Worm (Caenorhabditis elegans) whole organism, young adult: ENCODE data around the gene Y67D8C.2.

ENCODE experiments used
- B0019.2 ChIP-seq: fragments of 200-800 bp; sonication (Bioruptor generic); conservative IDR thresholded peaks from 2 replicates; pipeline ENCODE4 v1.3.6; 2022; ENCODE audit warnings: missing genetic modification reagents, missing genetic modification characterization, missing compliant biosample characterization
- C06A6.2 ChIP-seq: fragments of 200-800 bp; sonication (Bioruptor generic); conservative IDR thresholded peaks from 2 replicates; pipeline ENCODE4 v1.3.6; 2022; ENCODE audit warnings: missing genetic modification characterization, missing compliant biosample characterization
- F37B4.10 ChIP-seq: fragments of 200-800 bp; sonication (Bioruptor generic); IDR thresholded peaks from 2 replicates; pipeline ENCODE4 v1.3.6; 2022; ENCODE audit warnings: missing genetic modification characterization, missing compliant biosample characterization
- F39B2.1 ChIP-seq: fragments of 200-800 bp; sonication (Bioruptor generic); IDR thresholded peaks from 2 replicates; pipeline ENCODE4 v1.3.6; 2022; ENCODE audit warnings: missing genetic modification reagents, missing genetic modification characterization, missing compliant biosample characterization
- F49E8.2 ChIP-seq: sonication (generic microtip); optimal IDR thresholded peaks from 3 replicates; lab custom pipeline; 2017; ENCODE audit warnings: missing genetic modification characterization, mild to moderate bottlenecking, missing compliant biosample characterization, antibody characterized with exemption, moderate library complexity; ENCODE audit not compliant: insufficient read depth
- F52B5.7 ChIP-seq: sonication (generic microtip); optimal IDR thresholded peaks from 2 replicates; lab custom pipeline; 2016; ENCODE audit warnings: mild to moderate bottlenecking, missing genetic modification characterization, missing compliant biosample characterization
- F57C9.4 ChIP-seq: sonication (generic microtip); optimal IDR thresholded peaks from 2 replicates; lab custom pipeline; 2017; ENCODE audit warnings: mild to moderate bottlenecking, missing genetic modification characterization, missing compliant biosample characterization
- Y95B8A.8 ChIP-seq: fragments of 200-800 bp; sonication (Bioruptor generic); IDR thresholded peaks from 2 replicates; pipeline ENCODE4 v1.3.6; 2022; ENCODE audit warnings: missing genetic modification reagents, missing genetic modification characterization, missing compliant biosample characterization
- ZK185.1 ChIP-seq: sonication (generic microtip); optimal IDR thresholded peaks from 2 replicates; lab custom pipeline; 2016; ENCODE audit warnings: mild to moderate bottlenecking, missing genetic modification characterization, missing compliant biosample characterization; ENCODE audit not compliant: poor library complexity, severe bottlenecking
- akir-1 ChIP-seq: fragments of 200-800 bp; sonication (Bioruptor generic); optimal IDR thresholded peaks from 2 replicates; lab custom pipeline; 2018; ENCODE audit warnings: mild to moderate bottlenecking, missing genetic modification characterization, moderate library complexity, missing compliant biosample characterization
- ama-1 ChIP-seq, 3 experiments: fragments of 150-350 bp in 1 of 3; sonication (generic microtip) in 2 of 3; optimal IDR thresholded peaks; 2 replicates each; lab custom pipeline; 2014 to 2018; ENCODE audit warnings: missing biosample characterization in 2 of 3, missing genetic modification characterization in 2 of 3, missing genetic modification reagents in 2 of 3
- aptf-3 ChIP-seq: fragments of 200-800 bp; sonication (Bioruptor generic); IDR thresholded peaks from 2 replicates; pipeline ENCODE4 v1.3.6; 2022; ENCODE audit warnings: missing genetic modification characterization, missing compliant biosample characterization
- attf-5 ChIP-seq: fragments of 200-800 bp; sonication (Bioruptor generic); optimal IDR thresholded peaks from 2 replicates; lab custom pipeline; 2018; ENCODE audit warnings: mild to moderate bottlenecking, missing genetic modification characterization, missing compliant biosample characterization
- bed-1 ChIP-seq: fragments of 200-800 bp; sonication (Bioruptor generic); IDR thresholded peaks from 2 replicates; pipeline ENCODE4 v1.3.6; 2022; ENCODE audit warnings: missing genetic modification reagents, missing genetic modification characterization, missing compliant biosample characterization
- bed-2 ChIP-seq: fragments of 200-800 bp; sonication (Bioruptor generic); IDR thresholded peaks from 2 replicates; pipeline ENCODE4 v1.3.6; 2022; ENCODE audit warnings: missing genetic modification reagents, missing genetic modification characterization, missing compliant biosample characterization
- ccch-3 ChIP-seq: fragments of 200-800 bp; sonication (Bioruptor generic); optimal IDR thresholded peaks from 2 replicates; lab custom pipeline; 2018; ENCODE audit warnings: mild to moderate bottlenecking, missing genetic modification characterization, missing compliant biosample characterization
- ceh-100 ChIP-seq: fragments of 200-800 bp; sonication (Bioruptor generic); IDR thresholded peaks from 2 replicates; pipeline ENCODE4 v1.3.6; 2022; ENCODE audit warnings: missing genetic modification reagents, missing genetic modification characterization, missing compliant biosample characterization
- die-1 ChIP-seq: sonication (generic microtip); optimal IDR thresholded peaks from 2 replicates; lab custom pipeline; 2016; ENCODE audit warnings: missing genotype, mild to moderate bottlenecking, missing genetic modification characterization, missing compliant biosample characterization
- efl-1 ChIP-seq: fragments of 150-350 bp; optimal IDR thresholded peaks from 2 replicates; lab custom pipeline; 2014; ENCODE audit warnings: missing biosample characterization, missing genetic modification reagents, missing genetic modification characterization
- gei-17 ChIP-seq: fragments of 200-800 bp; sonication (Bioruptor generic); optimal IDR thresholded peaks from 2 replicates; lab custom pipeline; 2018; ENCODE audit warnings: mild to moderate bottlenecking, missing genetic modification characterization, missing compliant biosample characterization
- lag-1 ChIP-seq: fragments of 200-800 bp; sonication (Bioruptor generic); IDR thresholded peaks from 2 replicates; pipeline ENCODE4 v1.3.6; 2022; ENCODE audit warnings: missing genetic modification reagents, missing genetic modification characterization, missing compliant biosample characterization
- lin-35 ChIP-seq, 3 experiments: fragments of 150-350 bp in 2 of 3; sonication (generic microtip) in 1 of 3; optimal IDR thresholded peaks; 2 replicates each; lab custom pipeline; 2014 to 2018; ENCODE audit warnings: missing biosample characterization in 3 of 3, missing genetic modification characterization in 3 of 3, missing genetic modification reagents in 3 of 3
- lin-40 ChIP-seq: sonication (generic microtip); optimal IDR thresholded peaks from 2 replicates; lab custom pipeline; 2016; ENCODE audit warnings: missing genetic modification characterization, mild to moderate bottlenecking, missing compliant biosample characterization, missing genotype, missing genetic modification reagents
- lsl-1 ChIP-seq: fragments of 200-800 bp; sonication (Bioruptor generic); optimal IDR thresholded peaks from 2 replicates; lab custom pipeline; 2018; ENCODE audit warnings: mild to moderate bottlenecking, missing genetic modification characterization, moderate library complexity, missing compliant biosample characterization
- madf-8 ChIP-seq: fragments of 200-800 bp; sonication (Bioruptor generic); conservative IDR thresholded peaks from 2 replicates; pipeline ENCODE4 v1.3.6; 2022; ENCODE audit warnings: missing genetic modification reagents, missing genetic modification characterization, missing compliant biosample characterization
- mel-28 ChIP-seq: sonication (generic microtip); optimal IDR thresholded peaks from 2 replicates; lab custom pipeline; 2016; ENCODE audit warnings: borderline replicate concordance, mild to moderate bottlenecking, missing genetic modification characterization, missing compliant biosample characterization
- nfya-1 ChIP-seq: sonication (generic microtip); optimal IDR thresholded peaks from 2 replicates; lab custom pipeline; 2017; ENCODE audit warnings: antibody characterized with exemption, missing compliant biosample characterization, missing genetic modification characterization, borderline replicate concordance; ENCODE audit not compliant: insufficient read depth
- nfyb-1 ChIP-seq: fragments of 200-800 bp; sonication (Bioruptor generic); IDR thresholded peaks from 2 replicates; pipeline ENCODE4 v1.3.6; 2022; ENCODE audit warnings: missing genetic modification reagents, missing genetic modification characterization, missing compliant biosample characterization
- nhr-120 ChIP-seq: fragments of 200-800 bp; sonication (Bioruptor generic); IDR thresholded peaks from 2 replicates; pipeline ENCODE4 v1.3.6; 2022; ENCODE audit warnings: missing genetic modification characterization, missing compliant biosample characterization
- nhr-179 ChIP-seq: sonication (generic microtip); optimal IDR thresholded peaks from 2 replicates; lab custom pipeline; 2016; ENCODE audit warnings: mild to moderate bottlenecking, missing genetic modification characterization, missing compliant biosample characterization
- nhr-27 ChIP-seq: fragments of 200-800 bp; sonication (Bioruptor generic); optimal IDR thresholded peaks from 2 replicates; lab custom pipeline; 2018; ENCODE audit warnings: mild to moderate bottlenecking, missing genetic modification characterization, moderate library complexity, missing compliant biosample characterization
- nhr-80 ChIP-seq: sonication (generic microtip); optimal IDR thresholded peaks from 2 replicates; lab custom pipeline; 2016; ENCODE audit warnings: missing genetic modification characterization, missing compliant biosample characterization
- rpc-1 ChIP-seq, 2 experiments: fragments of 150-350 bp in 1 of 2; sonication (generic microtip) in 1 of 2; optimal IDR thresholded peaks; 2 replicates each; lab custom pipeline; 2014 to 2018; ENCODE audit warnings: missing biosample characterization in 1 of 2, missing genetic modification characterization in 1 of 2, missing genetic modification reagents in 1 of 2, missing genotype in 1 of 2
- sdz-38 ChIP-seq: sonication (generic microtip); optimal IDR thresholded peaks from 2 replicates; lab custom pipeline; 2016; ENCODE audit warnings: missing genotype, missing genetic modification characterization, missing compliant biosample characterization
- snpc-3.4 ChIP-seq: sonication (generic microtip); optimal IDR thresholded peaks from 2 replicates; lab custom pipeline; 2017; ENCODE audit warnings: missing genetic modification characterization, mild to moderate bottlenecking, missing compliant biosample characterization, antibody characterized with exemption, moderate library complexity, missing genotype, missing genetic modification reagents
- snpc-4 ChIP-seq, 5 experiments: fragments of 150-350 bp in 1 of 5; sonication (generic microtip) in 4 of 5; optimal IDR thresholded peaks; 2 replicates each; lab custom pipeline; 2014 to 2018; ENCODE audit warnings: missing genetic modification characterization in 5 of 5, missing biosample characterization in 3 of 5, antibody characterized with exemption in 2 of 5, mild to moderate bottlenecking in 2 of 5, missing compliant biosample characterization in 2 of 5, missing genotype in 2 of 5, moderate library complexity in 2 of 5, missing genetic modification reagents in 1 of 5
- sptf-2 ChIP-seq: fragments of 200-800 bp; sonication (Bioruptor generic); optimal IDR thresholded peaks from 2 replicates; lab custom pipeline; 2018; ENCODE audit warnings: mild to moderate bottlenecking, missing genetic modification characterization, missing compliant biosample characterization
- tbx-9 ChIP-seq: sonication (generic microtip); optimal IDR thresholded peaks from 2 replicates; lab custom pipeline; 2016; ENCODE audit warnings: borderline replicate concordance, missing genetic modification characterization, inconsistent platforms, missing compliant biosample characterization
- unc-62 ChIP-seq: fragments of 150-350 bp; optimal IDR thresholded peaks from 2 replicates; lab custom pipeline; 2014; ENCODE audit warnings: missing biosample characterization, missing genetic modification reagents, missing genetic modification characterization
- zfh-2 ChIP-seq: fragments of 200-800 bp; sonication (Bioruptor generic); conservative IDR thresholded peaks from 2 replicates; pipeline ENCODE4 v1.3.6; 2022; ENCODE audit warnings: missing genetic modification reagents, missing genetic modification characterization, missing compliant biosample characterization
- ztf-25 ChIP-seq: fragments of 200-800 bp; sonication (Bioruptor generic); IDR thresholded peaks from 2 replicates; pipeline ENCODE4 v1.3.6; 2022; ENCODE audit warnings: missing genetic modification reagents, missing genetic modification characterization, missing compliant biosample characterization
- ztf-26 ChIP-seq: sonication (generic microtip); optimal IDR thresholded peaks from 2 replicates; lab custom pipeline; 2017; ENCODE audit warnings: missing genetic modification characterization, missing compliant biosample characterization

Y67D8C.2 gene

ce11 chrIV:3071997-3072396, at the start of gene Y67D8C.2:
Gene Y67D8C.2 (plus strand): TSS chrIV:3072297.
- no peak for TF ChIP-seq unc-62 (GFP tag; lab: Kevin White, UChicago)
- no peak for TF ChIP-seq lsl-1 (GFP tag; lab: Kevin White, UChicago)
- TF ChIP-seq Y95B8A.8 (GFP tag; lab: Robert Waterston, UW): no peak
- no peak for TF ChIP-seq nhr-27 (tag; lab: Kevin White, UChicago)
- no peak for TF ChIP-seq nhr-120 (GFP tag; lab: Robert Waterston, UW)
- no peak for TF ChIP-seq bed-1 (GFP tag; lab: Robert Waterston, UW)
- TF ChIP-seq nhr-80 (tag; lab: Kevin White, UChicago): no peak
- no peak for TF ChIP-seq ztf-26 (tag; lab: Kevin White, UChicago)
- no peak for TF ChIP-seq akir-1 (GFP tag; lab: Kevin White, UChicago)
- no peak for TF ChIP-seq rpc-1 (optimal IDR thresholded peaks at IDR 0.05; lab: Kevin White, UChicago)
- TF ChIP-seq rpc-1 (tag; optimal IDR thresholded peaks at IDR 0.05; lab: Kevin White, UChicago): no peak
- no peak for TF ChIP-seq attf-5
- no peak for TF ChIP-seq F57C9.4 (tag; lab: Kevin White, UChicago)
- no peak for TF ChIP-seq lag-1 (GFP tag; lab: Robert Waterston, UW)
- no peak for TF ChIP-seq efl-1 (GFP tag; lab: Kevin White, UChicago)
- no peak for TF ChIP-seq madf-8 (GFP tag; lab: Robert Waterston, UW)

- TF ChIP-seq C06A6.2 (GFP tag; lab: Robert Waterston, UW) (no peak), ceh-100 (GFP tag; lab: Robert Waterston, UW) (no peak), aptf-3 (no peak), F39B2.1 (GFP tag; lab: Robert Waterston, UW) (no peak), nhr-27 (tag; lab: Kevin White, UChicago) (no peak), zfh-2 (no peak), ztf-25 (GFP tag; lab: Robert Waterston, UW) (no peak), bed-2 (no peak), nfyb-1 (GFP tag; lab: Robert Waterston, UW) (no peak), lin-40 (no peak), sdz-38 (tag; lab: Kevin White, UChicago) (no peak)
Observed at ce11 chrIV:3025874-3026609, 46.1 kb upstream of the Y67D8C.2 start.

ce11 chrIV:3028842-3029241, 43.3 kb upstream of the Y67D8C.2 start, which contains the start of gene ndnf-1:
Gene ndnf-1 (minus strand): TSS chrIV:3028942.
- TF ChIP-seq aptf-3: no peak
- no peak for TF ChIP-seq snpc-3.4
- no peak for TF ChIP-seq mel-28 (tag; lab: Kevin White, UChicago)
- no peak for TF ChIP-seq B0019.2
- no peak for TF ChIP-seq F49E8.2 (tag; lab: Kevin White, UChicago)
- no peak for TF ChIP-seq lin-35 (GFP tag; optimal IDR thresholded peaks at IDR 0.05; lab: Kevin White, UChicago)
- no peak for TF ChIP-seq F37B4.10 (GFP tag; lab: Robert Waterston, UW)
- no peak for TF ChIP-seq nhr-179 (tag; lab: Kevin White, UChicago)

- no peak for TF ChIP-seq F57C9.4 (tag; lab: Kevin White, UChicago)
- no peak for TF ChIP-seq snpc-3.4
- no peak for TF ChIP-seq ZK185.1 (tag; lab: Kevin White, UChicago)
- no peak for TF ChIP-seq ama-1 (optimal IDR thresholded peaks at IDR 0.05; lab: Kevin White, UChicago)
- no peak for TF ChIP-seq ama-1 (GFP tag; optimal IDR thresholded peaks at IDR 0.05; lab: Kevin White, UChicago)
- TF ChIP-seq tbx-9 (tag; lab: Kevin White, UChicago): no peak
- no peak for TF ChIP-seq die-1 (tag; lab: Kevin White, UChicago)
- TF ChIP-seq ccch-3 (GFP tag; lab: Kevin White, UChicago): no peak
- no peak for TF ChIP-seq nfya-1 (tag; lab: Kevin White, UChicago)
- TF ChIP-seq gei-17 (GFP tag; lab: Kevin White, UChicago): no peak
- TF ChIP-seq F52B5.7: no peak
- no peak for TF ChIP-seq sptf-2 (GFP tag; lab: Kevin White, UChicago)
- no peak for TF ChIP-seq snpc-4 (GFP tag; optimal IDR thresholded peaks at IDR 0.05; lab: Kevin White, UChicago)
- TF ChIP-seq snpc-4 (tag; optimal IDR thresholded peaks at IDR 0.05; lab: Kevin White, UChicago): no peak
Observed at ce11 chrIV:3029882-3030281, 42.2 kb upstream of the Y67D8C.2 start.
